Worm (Caenorhabditis elegans) whole organism, L4 larva: ENCODE results near the gene gon-14.

Experiments
- F10B5.3 ChIP-seq: sonication (generic microtip); optimal IDR thresholded peaks from 2 replicates; lab custom pipeline; 2016; ENCODE audit warnings: mild to moderate bottlenecking, missing genetic modification characterization, missing compliant biosample characterization
- F37D6.2 ChIP-seq: sonication (generic microtip); optimal IDR thresholded peaks from 2 replicates; lab custom pipeline; 2016; ENCODE audit warnings: mild to moderate bottlenecking, missing genetic modification characterization, missing compliant biosample characterization
- T20F7.1 ChIP-seq: fragments of 200-800 bp; sonication (Bioruptor generic); optimal IDR thresholded peaks from 2 replicates; lab custom pipeline; 2018; ENCODE audit warnings: mild to moderate bottlenecking, missing genetic modification characterization, missing compliant biosample characterization
- T26A8.4 ChIP-seq: fragments of 200-800 bp; sonication (Bioruptor generic); IDR thresholded peaks from 2 replicates; pipeline ENCODE4 v1.3.6; 2022; ENCODE audit warnings: missing genetic modification characterization, missing compliant biosample characterization
- Y48G9A.11 ChIP-seq: fragments of 200-800 bp; sonication (Bioruptor generic); IDR thresholded peaks from 2 replicates; pipeline ENCODE4 v1.3.6; 2022; ENCODE audit warnings: missing genetic modification reagents, missing genetic modification characterization, missing compliant biosample characterization
- Y5F2A.4 ChIP-seq: fragments of 200-800 bp; sonication (Bioruptor generic); optimal IDR thresholded peaks from 2 replicates; lab custom pipeline; 2018; ENCODE audit warnings: mild to moderate bottlenecking, missing genetic modification characterization, missing compliant biosample characterization
- Y75B8A.6 ChIP-seq: fragments of 200-800 bp; sonication (Bioruptor generic); IDR thresholded peaks from 2 replicates; pipeline ENCODE4 v1.3.6; 2022; ENCODE audit warnings: missing genetic modification reagents, missing genetic modification characterization, missing compliant biosample characterization
- ZK337.2 ChIP-seq: fragments of 200-800 bp; sonication (Bioruptor generic); IDR thresholded peaks from 2 replicates; pipeline ENCODE4 v1.3.6; 2022; ENCODE audit warnings: missing genetic modification reagents, missing genetic modification characterization, missing compliant biosample characterization
- ceh-32 ChIP-seq: sonication (generic microtip); optimal IDR thresholded peaks from 2 replicates; lab custom pipeline; 2016; ENCODE audit warnings: mild to moderate bottlenecking, missing genetic modification characterization, missing compliant biosample characterization; ENCODE audit not compliant: poor library complexity
- ceh-62 ChIP-seq: sonication (generic microtip); optimal IDR thresholded peaks from 2 replicates; lab custom pipeline; 2017; ENCODE audit warnings: missing biosample characterization, missing genetic modification characterization
- daf-16 ChIP-seq, 3 experiments: sonication (generic microtip); optimal IDR thresholded peaks; 2 replicates each; lab custom pipeline; 2016 to 2017; ENCODE audit warnings: missing genetic modification characterization in 3 of 3, missing genetic modification reagents in 3 of 3, mild to moderate bottlenecking in 2 of 3, missing compliant biosample characterization in 2 of 3, missing biosample characterization in 1 of 3, moderate library complexity in 1 of 3
- dmd-8 ChIP-seq: fragments of 200-800 bp; sonication (Bioruptor generic); IDR thresholded peaks from 2 replicates; pipeline ENCODE4 v1.3.6; 2022; ENCODE audit warnings: missing genetic modification characterization, missing compliant biosample characterization
- dmd-9 ChIP-seq: fragments of 200-800 bp; sonication (Bioruptor generic); IDR thresholded peaks from 2 replicates; pipeline ENCODE4 v1.3.6; 2022; ENCODE audit warnings: missing genetic modification reagents, missing genetic modification characterization, missing compliant biosample characterization
- duxl-1 ChIP-seq: sonication (generic microtip); optimal IDR thresholded peaks from 2 replicates; lab custom pipeline; 2016; ENCODE audit warnings: mild to moderate bottlenecking, missing genetic modification characterization, moderate library complexity, missing compliant biosample characterization; ENCODE audit not compliant: poor library complexity
- dve-1 ChIP-seq: sonication (generic microtip); optimal IDR thresholded peaks from 2 replicates; lab custom pipeline; 2017; ENCODE audit warnings: antibody characterized with exemption, mild to moderate bottlenecking, missing genetic modification characterization, missing compliant biosample characterization; ENCODE audit not compliant: insufficient read depth
- egl-27 ChIP-seq: sonication (generic microtip); optimal IDR thresholded peaks from 3 replicates; lab custom pipeline; 2017; ENCODE audit warnings: missing biosample characterization, missing genetic modification reagents, missing genetic modification characterization
- fkh-10 ChIP-seq: fragments of 150-350 bp; optimal IDR thresholded peaks from 2 replicates; lab custom pipeline; 2014; ENCODE audit warnings: missing biosample characterization, missing genetic modification reagents, missing genetic modification characterization
- gei-8 ChIP-seq: fragments of 200-800 bp; sonication (Bioruptor generic); optimal IDR thresholded peaks from 2 replicates; lab custom pipeline; 2018; ENCODE audit warnings: mild to moderate bottlenecking, missing genetic modification characterization, missing compliant biosample characterization
- hlh-30 ChIP-seq: sonication (generic microtip); optimal IDR thresholded peaks from 2 replicates; lab custom pipeline; 2017; ENCODE audit warnings: antibody characterized with exemption, mild to moderate bottlenecking, missing genetic modification characterization, missing compliant biosample characterization; ENCODE audit not compliant: insufficient read depth
- hmg-1.1 ChIP-seq: fragments of 200-800 bp; sonication (Bioruptor generic); IDR thresholded peaks from 2 replicates; pipeline ENCODE4 v1.3.6; 2022; ENCODE audit warnings: missing genetic modification reagents, missing genetic modification characterization, missing compliant biosample characterization
- lim-7 ChIP-seq: fragments of 200-800 bp; sonication (Bioruptor generic); IDR thresholded peaks from 2 replicates; pipeline ENCODE4 v1.3.6; 2022; ENCODE audit warnings: missing genetic modification characterization, missing compliant biosample characterization
- lin-13 ChIP-seq: fragments of 150-350 bp; optimal IDR thresholded peaks from 2 replicates; lab custom pipeline; 2014; ENCODE audit warnings: missing biosample characterization, missing genetic modification reagents, missing genetic modification characterization
- lin-29 ChIP-seq: fragments of 200-800 bp; sonication (Bioruptor generic); IDR thresholded peaks from 2 replicates; pipeline ENCODE4 v1.3.6; 2022; ENCODE audit warnings: missing genetic modification reagents, missing genetic modification characterization, missing compliant biosample characterization
- lsy-2 ChIP-seq, 2 experiments: fragments of 150-350 bp in 1 of 2; sonication (generic microtip) in 1 of 2; optimal IDR thresholded peaks; 2 replicates each; lab custom pipeline; 2014 to 2017; ENCODE audit warnings: missing biosample characterization in 2 of 2, missing genetic modification characterization in 2 of 2
- madf-5 ChIP-seq, 2 experiments: fragments of 200-800 bp; sonication (Bioruptor generic); IDR thresholded peaks; 2 replicates each; pipeline ENCODE4 v1.3.6; 2022; ENCODE audit warnings: missing compliant biosample characterization in 2 of 2, missing genetic modification characterization in 2 of 2
- mep-1 ChIP-seq: fragments of 150-350 bp; sonication (generic microtip); optimal IDR thresholded peaks from 3 replicates; lab custom pipeline; 2014; ENCODE audit warnings: missing biosample characterization, missing genetic modification characterization
- mes-2 ChIP-seq: sonication (generic microtip); optimal IDR thresholded peaks from 2 replicates; lab custom pipeline; 2016; ENCODE audit warnings: missing genotype, mild to moderate bottlenecking, missing genetic modification characterization, missing compliant biosample characterization; ENCODE audit not compliant: poor library complexity, severe bottlenecking
- mxl-3 ChIP-seq: fragments of 200-800 bp; sonication (Bioruptor generic); optimal IDR thresholded peaks from 2 replicates; lab custom pipeline; 2018; ENCODE audit warnings: mild to moderate bottlenecking, missing genetic modification characterization, missing compliant biosample characterization
- nhr-102 ChIP-seq: sonication (generic microtip); optimal IDR thresholded peaks from 2 replicates; lab custom pipeline; 2016; ENCODE audit warnings: mild to moderate bottlenecking, missing genetic modification characterization, moderate library complexity, missing compliant biosample characterization
- nhr-11 ChIP-seq: fragments of 150-350 bp; optimal IDR thresholded peaks from 2 replicates; lab custom pipeline; 2014; ENCODE audit warnings: missing biosample characterization, missing genetic modification characterization
- nhr-111 ChIP-seq: fragments of 200-800 bp; sonication (Bioruptor generic); optimal IDR thresholded peaks from 2 replicates; lab custom pipeline; 2018; ENCODE audit warnings: mild to moderate bottlenecking, missing genetic modification characterization, missing compliant biosample characterization
- nhr-28 ChIP-seq: fragments of 150-350 bp; optimal IDR thresholded peaks from 2 replicates; lab custom pipeline; 2014; ENCODE audit warnings: missing biosample characterization, missing genetic modification characterization
- nhr-42 ChIP-seq: fragments of 200-800 bp; sonication (Bioruptor generic); IDR thresholded peaks from 2 replicates; pipeline ENCODE4 v1.3.6; 2022; ENCODE audit warnings: missing genetic modification characterization, missing compliant biosample characterization
- nhr-6 ChIP-seq: fragments of 150-350 bp; optimal IDR thresholded peaks from 2 replicates; lab custom pipeline; 2014; ENCODE audit warnings: missing biosample characterization, missing genetic modification characterization
- nhr-77 ChIP-seq: fragments of 150-350 bp; optimal IDR thresholded peaks from 2 replicates; lab custom pipeline; 2014; ENCODE audit warnings: missing biosample characterization, missing genetic modification characterization
- pha-4 ChIP-seq, 2 experiments: fragments of 150-350 bp in 1 of 2; fragments of 200-800 bp in 1 of 2; sonication (Bioruptor generic) in 1 of 2; IDR thresholded peaks in 1 of 2; optimal IDR thresholded peaks in 1 of 2; 2 replicates each; pipeline versions ENCODE4 v1.3.6 to Lab custom; 2014 to 2022; ENCODE audit warnings: missing genetic modification characterization in 2 of 2, missing genetic modification reagents in 2 of 2, missing biosample characterization in 1 of 2, missing compliant biosample characterization in 1 of 2
- sdz-12 ChIP-seq: fragments of 200-800 bp; sonication (Bioruptor generic); optimal IDR thresholded peaks from 2 replicates; lab custom pipeline; 2018; ENCODE audit warnings: mild to moderate bottlenecking, missing genetic modification characterization, missing compliant biosample characterization
- skn-1 ChIP-seq: fragments of 150-350 bp; optimal IDR thresholded peaks from 2 replicates; lab custom pipeline; 2014; ENCODE audit warnings: missing biosample characterization, missing genetic modification characterization
- snpc-1.2 ChIP-seq: fragments of 200-800 bp; sonication (Bioruptor generic); IDR thresholded peaks from 2 replicates; pipeline ENCODE4 v1.3.6; 2022; ENCODE audit warnings: missing genetic modification reagents, missing genetic modification characterization, missing compliant biosample characterization
- tag-97 ChIP-seq: fragments of 200-800 bp; sonication (Bioruptor generic); IDR thresholded peaks from 2 replicates; pipeline ENCODE4 v1.3.6; 2022; ENCODE audit warnings: missing genetic modification characterization, missing compliant biosample characterization
- tra-1 ChIP-seq: fragments of 200-800 bp; sonication (Bioruptor generic); IDR thresholded peaks from 2 replicates; pipeline ENCODE4 v1.3.6; 2022; ENCODE audit warnings: missing genetic modification reagents, missing genetic modification characterization, missing compliant biosample characterization
- unc-130 ChIP-seq: sonication (generic microtip); optimal IDR thresholded peaks from 2 replicates; lab custom pipeline; 2016; ENCODE audit warnings: missing genetic modification reagents, missing genetic modification characterization, missing compliant biosample characterization
- unc-62 ChIP-seq, 3 experiments: fragments of 150-350 bp in 1 of 3; sonication (generic microtip); optimal IDR thresholded peaks in 2 of 3; peaks in 1 of 3; 1 replicate in 1 of 3; 2 replicates in 2 of 3; lab custom pipeline; 2014 to 2017; ENCODE audit warnings: missing biosample characterization in 3 of 3, missing genetic modification characterization in 3 of 3, missing genetic modification reagents in 3 of 3, missing genotype in 1 of 3
- vab-7 ChIP-seq: fragments of 200-800 bp; sonication (Bioruptor generic); IDR thresholded peaks from 2 replicates; pipeline ENCODE4 v1.3.6; 2022; ENCODE audit warnings: missing genetic modification reagents, missing genetic modification characterization, missing compliant biosample characterization
- zfp-3 ChIP-seq: fragments of 200-800 bp; sonication (Bioruptor generic); conservative IDR thresholded peaks from 2 replicates; pipeline ENCODE4 v1.3.6; 2022; ENCODE audit warnings: missing genetic modification reagents, missing genetic modification characterization, missing compliant biosample characterization

gon-14 gene

DNA sequence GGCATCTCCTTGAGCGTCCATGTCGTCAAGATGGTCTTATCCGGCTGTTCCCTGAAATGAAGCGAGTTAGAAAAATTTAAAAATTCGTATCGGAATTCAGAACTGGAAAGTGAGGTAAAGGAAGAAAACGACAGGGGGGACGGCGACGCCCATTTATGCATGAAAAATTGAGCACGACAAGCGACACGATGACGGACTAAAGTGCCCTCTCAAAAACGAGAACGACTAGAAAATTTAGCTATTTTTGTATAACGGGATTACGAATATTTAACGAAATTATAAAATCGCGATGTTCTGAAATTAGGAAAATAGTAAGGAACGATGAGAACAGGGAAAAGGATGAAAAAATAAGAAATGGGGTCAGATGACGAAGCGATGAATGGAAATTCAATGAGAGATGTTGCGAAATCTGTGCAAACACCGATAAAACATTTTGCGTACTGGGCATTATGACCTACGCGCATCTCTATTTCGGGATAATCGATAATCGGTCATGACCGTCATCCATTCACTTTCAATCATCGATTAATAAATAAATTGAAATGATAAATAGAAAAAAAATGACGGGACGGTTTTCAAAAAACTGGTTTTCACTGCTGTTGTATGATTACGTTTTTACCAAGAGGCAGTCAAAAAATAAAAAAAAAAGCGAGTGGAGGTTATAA lies 45.6 kb upstream of the gon-14 start, which contains the start of gene snb-1 (continued):
- TF ChIP-seq skn-1 (tag; lab: Kevin White, UChicago), result no peak
- TF ChIP-seq hmg-1.1 (GFP tag; lab: Robert Waterston, UW), result peak; percentile 39
- TF ChIP-seq nhr-11 (tag; lab: Kevin White, UChicago), result peak; percentile 22
- TF ChIP-seq pha-4 (GFP tag; IDR thresholded peaks at IDR 0.05; lab: Robert Waterston, UW), result no peak
- TF ChIP-seq pha-4 (tag; optimal IDR thresholded peaks at IDR 0.05; lab: Kevin White, UChicago), result no peak
- peak; percentile 24 for TF ChIP-seq mxl-3 (GFP tag; lab: Kevin White, UChicago)
- TF ChIP-seq F37D6.2 (tag; lab: Kevin White, UChicago), result peak; percentile 11
- 0 out of 2 replicates have a peak, but pooled peaks have one; percentile 4 for TF ChIP-seq tra-1
- no peak for TF ChIP-seq ceh-62 (tag; lab: Kevin White, UChicago)
- TF ChIP-seq Y48G9A.11 (GFP tag; lab: Robert Waterston, UW), result no peak
- TF ChIP-seq tag-97 (GFP tag; lab: Robert Waterston, UW), result no peak
- no peak for TF ChIP-seq nhr-111
- TF ChIP-seq nhr-6, result peak; percentile 34
- TF ChIP-seq dmd-8, result no peak
- TF ChIP-seq unc-62 (GFP tag; optimal IDR thresholded peaks at IDR 0.05 in 1 of 2; lab: Kevin White, UChicago), result peak in 1 of 2 experiments; percentile 95
- no peak for TF ChIP-seq unc-62 (tag; optimal IDR thresholded peaks at IDR 0.05; lab: Kevin White, UChicago)
- TF ChIP-seq zfp-3 (GFP tag; lab: Robert Waterston, UW), result no peak
- no peak for TF ChIP-seq nhr-77 (tag; lab: Kevin White, UChicago)
- TF ChIP-seq vab-7, result no peak
- TF ChIP-seq snpc-1.2 (GFP tag; lab: Robert Waterston, UW), result no peak
- no peak for TF ChIP-seq F10B5.3 (tag; lab: Kevin White, UChicago)
- no peak for TF ChIP-seq gei-8 (GFP tag; lab: Kevin White, UChicago)
- TF ChIP-seq lim-7 (GFP tag; lab: Robert Waterston, UW), result no peak
- no peak for TF ChIP-seq madf-5 (GFP tag; IDR thresholded peaks at IDR 0.05; lab: Robert Waterston, UW)
- no peak for TF ChIP-seq nhr-42
- no peak for TF ChIP-seq sdz-12 (GFP tag; lab: Kevin White, UChicago)
- no peak for TF ChIP-seq lin-29 (GFP tag; lab: Robert Waterston, UW)
- TF ChIP-seq Y5F2A.4 (GFP tag; lab: Kevin White, UChicago), result no peak
- no peak for TF ChIP-seq fkh-10 (GFP tag; lab: Kevin White, UChicago)
- TF ChIP-seq egl-27 (tag; lab: Kevin White, UChicago), result no peak
- no peak for TF ChIP-seq ZK337.2 (GFP tag; lab: Robert Waterston, UW)
- peak; percentile 61 for TF ChIP-seq T20F7.1 (GFP tag; lab: Kevin White, UChicago)
- TF ChIP-seq nhr-102, result peak; percentile 5
- TF ChIP-seq mes-2 (tag; lab: Kevin White, UChicago), result peak; percentile 70
- TF ChIP-seq dve-1 (tag; lab: Kevin White, UChicago), result peak; percentile 13

DNA sequence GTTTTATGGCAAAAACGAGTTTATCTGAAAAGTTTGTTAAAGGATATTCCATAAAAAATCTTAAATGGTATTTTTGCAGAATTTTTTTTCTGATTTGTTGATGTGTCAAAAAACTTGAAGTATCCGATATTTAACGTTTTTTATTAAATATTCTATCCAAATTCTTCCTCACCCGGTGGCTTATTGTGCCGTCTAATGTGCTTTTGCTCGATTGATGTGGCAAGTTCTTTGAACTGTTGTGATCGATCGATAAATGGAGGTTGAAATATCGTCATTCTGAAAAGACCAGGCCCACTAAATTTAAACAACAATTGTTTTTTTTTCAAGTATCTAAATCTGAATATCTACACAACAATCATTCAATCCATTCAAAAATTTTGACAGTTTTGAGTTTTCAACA lies 44.2 kb upstream of the gon-14 start, which contains the start of gene syx-18:
syx-18 (minus strand) TSS at position 276 of the 400 bp plus-strand sequence.
- TF ChIP-seq hlh-30 (tag; lab: Kevin White, UChicago) (peak; percentile 3), ceh-32 (tag; lab: Kevin White, UChicago) (no peak), daf-16 (GFP tag; optimal IDR thresholded peaks at IDR 0.05; lab: Kevin White, UChicago) (no peak), daf-16 (tag; optimal IDR thresholded peaks at IDR 0.05; lab: Kevin White, UChicago) (peak; percentile 25), unc-130 (GFP tag; lab: Kevin White, UChicago) (no peak), nhr-28 (no peak), T26A8.4 (GFP tag; lab: Robert Waterston, UW) (peak; percentile 40; the same call in 1 of the 2 replicates), lin-13 (GFP tag; lab: Kevin White, UChicago) (peak; percentile 8), Y75B8A.6 (GFP tag; lab: Robert Waterston, UW) (peak; percentile 27; the same call in 1 of the 2 replicates), dmd-9 (GFP tag; lab: Robert Waterston, UW) (0 out of 2 replicates have a peak, but pooled peaks have one; percentile 4), dve-1 (tag; lab: Kevin White, UChicago) (peak; percentile 34), lsy-2 (tag; optimal IDR thresholded peaks at IDR 0.05; lab: Kevin White, UChicago) (peak in 1 of 2 experiments; percentile 53), T20F7.1 (GFP tag; lab: Kevin White, UChicago) (no peak), mep-1 (tag; lab: Kevin White, UChicago) (peak; percentile 17), duxl-1 (tag; lab: Kevin White, UChicago) (peak; percentile 28), sdz-12 (GFP tag; lab: Kevin White, UChicago) (no peak)
- TF ChIP-seq, all 104 proteins: peak for 10
